Fruit fly (Drosophila melanogaster) Kc167 (cell line): Measurements from ENCODE around the gene Gycalpha99B.

Experiments
- Myc ChIP-seq: fragments of >200 bp; optimal IDR thresholded peaks from 2 replicates; lab custom pipeline; 2017; ENCODE audit warnings: missing external identifiers
- Sin3A ChIP-seq: fragments of >200 bp; optimal IDR thresholded peaks from 2 replicates; lab custom pipeline; 2018; ENCODE audit warnings: missing external identifiers
- h ChIP-seq: fragments of >200 bp; optimal IDR thresholded peaks from 3 replicates; lab custom pipeline; 2018; ENCODE audit warnings: missing external identifiers

DNA sequence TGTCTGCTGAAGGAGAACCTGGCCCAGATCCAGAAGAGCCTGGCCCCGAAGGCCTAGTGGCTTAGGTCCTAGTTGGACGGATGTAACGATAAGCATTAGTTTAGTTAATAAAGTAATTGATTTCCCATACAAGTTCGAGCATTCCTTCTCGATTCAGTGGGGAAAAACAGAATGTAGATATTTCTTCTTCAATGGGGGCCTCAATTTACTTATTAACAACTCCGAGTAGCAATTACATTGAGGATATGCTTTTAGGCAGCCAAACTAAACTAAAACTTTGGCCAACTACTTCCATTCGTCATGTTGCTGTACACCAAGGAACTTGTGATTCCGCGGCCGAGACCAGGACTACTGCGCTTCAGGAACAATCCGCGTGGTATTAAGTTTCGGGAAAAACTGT lies 10.1 kb upstream of the Gycalpha99B start, which contains the start of gene ppk19:
- TF ChIP-seq h (no peak), Myc (lab: Kevin White, UChicago) (no peak), Sin3A (no peak)
